Worm (Caenorhabditis elegans) whole organism, midembryonic: ENCODE results near the gene chil-16.

Source experiments
- T22C8.4 ChIP-seq: fragments of 200-800 bp; sonication (Bioruptor generic); IDR thresholded peaks from 2 replicates; pipeline ENCODE4 v1.3.6; 2022; ENCODE audit warnings: missing genetic modification characterization, missing compliant biosample characterization
- flt-1 ChIP-seq: fragments of 200-800 bp; sonication (Bioruptor generic); IDR thresholded peaks from 2 replicates; pipeline ENCODE4 v1.3.6; 2022; ENCODE audit warnings: missing genetic modification characterization, missing compliant biosample characterization
- tab-1 ChIP-seq: fragments of 200-800 bp; sonication (Bioruptor generic); IDR thresholded peaks from 2 replicates; pipeline ENCODE4 v1.3.6; 2022; ENCODE audit warnings: missing genetic modification characterization, missing compliant biosample characterization

DNA sequence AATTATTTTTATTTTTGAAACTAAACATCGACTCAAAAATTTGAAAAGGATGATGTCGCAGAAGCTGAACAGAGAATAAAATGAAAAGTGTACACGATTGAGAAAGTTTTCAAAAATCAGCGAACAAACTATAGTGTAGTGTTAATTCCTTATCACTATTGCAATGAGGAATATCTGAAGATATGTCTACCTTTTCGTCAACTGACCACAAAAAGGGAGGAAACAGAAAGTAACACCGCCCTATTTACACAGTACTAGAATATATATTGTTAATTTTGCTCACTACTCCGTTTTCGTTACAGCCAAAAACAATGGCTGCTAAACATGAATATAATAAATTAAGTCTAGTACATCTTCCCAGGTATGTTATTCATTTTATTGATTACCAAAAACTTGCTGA, 6.2 kb upstream of the chil-16 start, which contains the start of gene chil-18:
- TF ChIP-seq T22C8.4, result no peak
- no peak for TF ChIP-seq tab-1 (GFP tag; lab: Robert Waterston, UW)
- no peak for TF ChIP-seq flt-1 (GFP tag; lab: Robert Waterston, UW)
